Fruit fly (Drosophila melanogaster) whole organism, embryonic: ENCODE results near the gene pbl.

Source experiments
- CG10979 ChIP-seq: fragments of 200-800 bp; sonication (Bioruptor generic); optimal IDR thresholded peaks from 2 replicates; lab custom pipeline; 2018; ENCODE audit warnings: missing biosample characterization, mild to moderate bottlenecking, missing genetic modification characterization, moderate library complexity
- CG3163 ChIP-seq: fragments of 200-800 bp; sonication (Bioruptor generic); optimal IDR thresholded peaks from 3 replicates; lab custom pipeline; 2016; ENCODE audit warnings: missing biosample characterization, missing genetic modification characterization
- CG9609 ChIP-seq: fragments of 200-800 bp; sonication (Bioruptor generic); optimal IDR thresholded peaks from 3 replicates; lab custom pipeline; 2016; ENCODE audit warnings: missing biosample characterization, missing genetic modification characterization
- Ets65A ChIP-seq: fragments of 200-800 bp; sonication (Bioruptor generic); peaks from one replicate; lab custom pipeline; 2016; ENCODE audit warnings: missing biosample characterization, missing genetic modification characterization
- NK7.1 ChIP-seq: fragments of 200-800 bp; sonication (Bioruptor generic); optimal IDR thresholded peaks from 3 replicates; lab custom pipeline; 2016; ENCODE audit warnings: missing biosample characterization, missing genetic modification characterization
- TFAM ChIP-seq: fragments of 200-800 bp; sonication (Bioruptor generic); optimal IDR thresholded peaks from 2 replicates; lab custom pipeline; 2017; ENCODE audit warnings: missing biosample characterization, missing genetic modification characterization, inconsistent platforms
- dan ChIP-seq: fragments of 200-800 bp; sonication (Bioruptor generic); IDR thresholded peaks from 2 replicates; pipeline ENCODE4 v1.3.6; 2022; ENCODE audit warnings: missing biosample characterization, missing genetic modification characterization
- jumu ChIP-seq: fragments of 200-800 bp; sonication (Bioruptor generic); optimal IDR thresholded peaks from 3 replicates; lab custom pipeline; 2016; ENCODE audit warnings: missing biosample characterization, missing genetic modification characterization
- pb ChIP-seq: fragments of 200-800 bp; sonication (Bioruptor generic); optimal IDR thresholded peaks from 3 replicates; lab custom pipeline; 2016; ENCODE audit warnings: missing biosample characterization, missing genetic modification characterization

DNA sequence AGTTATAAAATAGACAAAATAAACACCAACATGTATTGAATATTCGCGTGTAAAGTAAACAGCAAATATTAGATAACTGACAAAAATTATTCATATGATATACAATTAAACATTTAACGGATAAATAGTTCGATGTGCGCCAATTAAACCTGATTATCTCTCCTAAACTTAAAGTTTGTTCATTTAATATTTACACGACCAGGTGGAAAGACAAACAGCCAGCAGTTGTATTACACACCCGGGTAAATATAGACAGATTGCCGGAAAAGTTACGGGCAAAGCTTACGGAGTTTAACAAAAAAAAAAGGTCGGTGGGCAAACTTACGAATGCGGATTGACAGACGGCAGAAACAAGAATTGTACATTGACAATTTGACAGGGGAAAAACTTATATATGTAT, 29.6 kb downstream of the pbl start:
- TF ChIP-seq Ets65A (GFP tag; lab: Kevin White, UChicago): no peak
- no peak for TF ChIP-seq jumu (GFP tag; lab: Kevin White, UChicago)
- TF ChIP-seq CG9609 (GFP tag; lab: Kevin White, UChicago): no peak
- no peak for TF ChIP-seq CG10979 (tag; lab: Kevin White, UChicago)
- TF ChIP-seq CG3163: peak; percentile 18
- no peak for TF ChIP-seq TFAM (GFP tag; lab: Kevin White, UChicago)
- peak; percentile 56 for TF ChIP-seq NK7.1 (GFP tag; lab: Kevin White, UChicago)
- TF ChIP-seq dan (GFP tag; lab: Robert Waterston, UW): no peak
- TF ChIP-seq pb (GFP tag; lab: Kevin White, UChicago): peak; percentile 20
